Worm (Caenorhabditis elegans) whole organism, L4/young adult: ENCODE data around the gene R08A2.2.

ENCODE experiments used
- W03F9.2 ChIP-seq: fragments of 150-350 bp; optimal IDR thresholded peaks from 2 replicates; lab custom pipeline; 2014; ENCODE audit warnings: missing biosample characterization, missing genetic modification characterization
- him-1 ChIP-seq: sonication (generic microtip); optimal IDR thresholded peaks from 2 replicates; lab custom pipeline; 2016; ENCODE audit warnings: missing genotype, missing genetic modification reagents, missing genetic modification characterization, missing compliant biosample characterization

ce11 chrV:14726596-14726995, 11.1 kb upstream of the R08A2.2 start, which contains the start of gene Y50E8A.1:
- no peak for TF ChIP-seq him-1 (tag; lab: Kevin White, UChicago)
- TF ChIP-seq W03F9.2 = no peak
